Worm (Caenorhabditis elegans): Measurements from ENCODE around the gene C40A11.4.

The C40A11.4 gene

ce11 chrII:2137235-2137634, at the start of gene C40A11.4:
TSS of gene C40A11.4 (plus strand) at chrII:2137422.
- peak; percentile 74 for TF ChIP-seq cnd-1 (tag; optimal IDR thresholded peaks at IDR 0.05)
- no peak for TF ChIP-seq mep-1 (tag; optimal IDR thresholded peaks at IDR 0.05)
- TF ChIP-seq sem-2 (GFP tag; optimal IDR thresholded peaks at IDR 0.05): no peak
- TF ChIP-seq lin-32 (GFP tag; optimal IDR thresholded peaks at IDR 0.05): peak; percentile 55
- TF ChIP-seq elt-1 (tag; optimal IDR thresholded peaks at IDR 0.05; ENCODE audit: borderline replicate concordance, insufficient read depth): no peak
- no peak for TF ChIP-seq elt-3 (tag; optimal IDR thresholded peaks at IDR 0.05)
- peak; percentile 35 for TF ChIP-seq nhr-2 (tag; optimal IDR thresholded peaks at IDR 0.05)
- no peak for TF ChIP-seq nhr-12 (tag; optimal IDR thresholded peaks at IDR 0.05)

ce11 chrII:2090605-2091004, 46.6 kb upstream of the C40A11.4 start, which contains the start of gene trpl-5:
TSS of gene trpl-5 (minus strand) at chrII:2090636.
- TF ChIP-seq nhr-12 (tag; optimal IDR thresholded peaks at IDR 0.05) (no peak), unc-120 (tag; optimal IDR thresholded peaks at IDR 0.05; ENCODE audit: poor library complexity, severe bottlenecking) (no peak), unc-39 (tag; optimal IDR thresholded peaks at IDR 0.05) (no peak), mab-5 (tag; optimal IDR thresholded peaks at IDR 0.05) (no peak), lin-32 (GFP tag; optimal IDR thresholded peaks at IDR 0.05) (no peak), ces-1 (GFP tag; optimal IDR thresholded peaks at IDR 0.05) (no peak), mls-2 (tag; optimal IDR thresholded peaks at IDR 0.05) (no peak), sem-2 (GFP tag; optimal IDR thresholded peaks at IDR 0.05) (no peak), ham-2 (GFP tag; optimal IDR thresholded peaks at IDR 0.05) (no peak), ceh-39 (tag; optimal IDR thresholded peaks at IDR 0.05) (no peak), nhr-76 (tag; optimal IDR thresholded peaks at IDR 0.05) (no peak), ceh-83 (GFP tag; optimal IDR thresholded peaks at IDR 0.05) (no peak), flh-1 (GFP tag; optimal IDR thresholded peaks at IDR 0.05) (no peak), nhr-2 (tag; optimal IDR thresholded peaks at IDR 0.05) (no peak), bed-3 (GFP tag; optimal IDR thresholded peaks at IDR 0.05) (no peak), cnd-1 (tag; optimal IDR thresholded peaks at IDR 0.05) (no peak), nhr-237 (tag; optimal IDR thresholded peaks at IDR 0.05) (no peak)

ce11 chrII:2091972-2092371, 45.2 kb upstream of the C40A11.4 start, which contains the start of gene T16A1.10:
TSS of gene T16A1.10 (minus strand) at chrII:2092094.
- TF ChIP-seq ztf-11 (tag; optimal IDR thresholded peaks at IDR 0.05): no peak
- peak; percentile 1 for TF ChIP-seq hlh-1 (tag; optimal IDR thresholded peaks at IDR 0.05)
- no peak for TF ChIP-seq ceh-83 (GFP tag; optimal IDR thresholded peaks at IDR 0.05)
- peak; percentile 2 for TF ChIP-seq lin-13 (tag; optimal IDR thresholded peaks at IDR 0.05)
- TF ChIP-seq M03D4.4 (tag; optimal IDR thresholded peaks at IDR 0.05): no peak
- no peak for TF ChIP-seq unc-39 (tag; optimal IDR thresholded peaks at IDR 0.05)
- no peak for TF ChIP-seq sem-2 (GFP tag; optimal IDR thresholded peaks at IDR 0.05)
- TF ChIP-seq lin-32 (GFP tag; optimal IDR thresholded peaks at IDR 0.05): peak; percentile 82
- no peak for TF ChIP-seq ceh-39 (tag; optimal IDR thresholded peaks at IDR 0.05)
- TF ChIP-seq blmp-1 (tag; optimal IDR thresholded peaks at IDR 0.05): no peak
- no peak for TF ChIP-seq ham-2 (GFP tag; optimal IDR thresholded peaks at IDR 0.05)
- no peak for TF ChIP-seq nhr-28 (tag; optimal IDR thresholded peaks at IDR 0.05)
- no peak for TF ChIP-seq tbx-8 (GFP tag; optimal IDR thresholded peaks at IDR 0.05)
- peak; percentile 62 for TF ChIP-seq cnd-1 (tag; optimal IDR thresholded peaks at IDR 0.05)

ce11 chrII:2093456-2093926, 43.7 kb upstream of the C40A11.4 start, which contains the start of gene fbxb-37:
TSS of gene fbxb-37 (minus strand) at chrII:2093876.
- TF ChIP-seq unc-62 (GFP tag; optimal IDR thresholded peaks at IDR 0.05): no peak
- TF ChIP-seq nhr-2 (tag; optimal IDR thresholded peaks at IDR 0.05): peak; percentile 26

- TF ChIP-seq elt-1 (tag; optimal IDR thresholded peaks at IDR 0.05; ENCODE audit: borderline replicate concordance, insufficient read depth) (no peak), nhr-2 (tag; optimal IDR thresholded peaks at IDR 0.05) (peak; percentile 68), ceh-83 (GFP tag; optimal IDR thresholded peaks at IDR 0.05) (no peak), nhr-76 (tag; optimal IDR thresholded peaks at IDR 0.05) (no peak), cnd-1 (tag; optimal IDR thresholded peaks at IDR 0.05) (peak; percentile 74), blmp-1 (tag; optimal IDR thresholded peaks at IDR 0.05) (no peak), pha-4 (tag; optimal IDR thresholded peaks at IDR 0.05) (no peak), zip-8 (tag; optimal IDR thresholded peaks at IDR 0.05) (no peak), ztf-11 (tag; optimal IDR thresholded peaks at IDR 0.05) (no peak), mab-5 (tag; optimal IDR thresholded peaks at IDR 0.05) (no peak)
Measured at ce11 chrII:2094924-2095650, 42.1 kb upstream of the C40A11.4 start, which contains the start of gene T16A1.2. TSS of gene T16A1.2 (plus strand) at chrII:2095600.
